Fruit fly (Drosophila melanogaster) whole organism, wandering third instar larva: ENCODE results near the gene ppk10.

Experiments
- Abd-B ChIP-seq: fragments of >200 bp; optimal IDR thresholded peaks from 2 replicates; lab custom pipeline; 2017; ENCODE audit warnings: missing biosample characterization, missing genetic modification characterization
- CG32264 ChIP-seq: fragments of 200-800 bp; sonication (Bioruptor generic); optimal IDR thresholded peaks from 2 replicates; lab custom pipeline; 2016; ENCODE audit warnings: missing biosample characterization, missing genetic modification characterization
- CG9705 ChIP-seq: fragments of 200-800 bp; sonication (Bioruptor generic); optimal IDR thresholded peaks from 2 replicates; lab custom pipeline; 2018; ENCODE audit warnings: missing biosample characterization, mild to moderate bottlenecking, missing genetic modification characterization
- CrebA ChIP-seq: fragments of 200-800 bp; sonication (Bioruptor generic); optimal IDR thresholded peaks from 2 replicates; lab custom pipeline; 2016; ENCODE audit warnings: missing biosample characterization, mild to moderate bottlenecking, missing genetic modification characterization, borderline replicate concordance
- Dfd ChIP-seq: fragments of >200 bp; optimal IDR thresholded peaks from 2 replicates; lab custom pipeline; 2017; ENCODE audit warnings: missing biosample characterization, missing genetic modification characterization
- Dif ChIP-seq: fragments of 200-275, 200-300 bp; sonication (Bioruptor generic); optimal IDR thresholded peaks from 2 replicates; lab custom pipeline; 2018; ENCODE audit warnings: missing biosample characterization, missing genetic modification characterization; ENCODE audit not compliant: partially characterized antibody
- HLH106 ChIP-seq: fragments of 200-800 bp; optimal IDR thresholded peaks from 3 replicates; lab custom pipeline; 2019; ENCODE audit warnings: missing biosample characterization, mild to moderate bottlenecking, missing genetic modification characterization, moderate library complexity
- Hnf4 ChIP-seq: fragments of 200-800 bp; sonication (Bioruptor generic); optimal IDR thresholded peaks from 2 replicates; lab custom pipeline; 2016; ENCODE audit warnings: missing biosample characterization, mild to moderate bottlenecking, missing genetic modification characterization
- Hr78 ChIP-seq: fragments of >200 bp; optimal IDR thresholded peaks from 2 replicates; lab custom pipeline; 2017; ENCODE audit warnings: missing biosample characterization, missing genetic modification characterization
- Hr83 ChIP-seq: fragments of 200-300 bp; sonication (Bioruptor generic); optimal IDR thresholded peaks from 2 replicates; lab custom pipeline; 2016; ENCODE audit warnings: missing biosample characterization, mild to moderate bottlenecking, missing genetic modification characterization, moderate library complexity; ENCODE audit not compliant: poor library complexity, severe bottlenecking
- Jra ChIP-seq: sonication (Bioruptor generic); optimal IDR thresholded peaks from 2 replicates; lab custom pipeline; 2016; ENCODE audit warnings: missing biosample characterization, missing genetic modification characterization
- Mio ChIP-seq: sonication (Bioruptor generic); optimal IDR thresholded peaks from 2 replicates; lab custom pipeline; 2016; ENCODE audit warnings: missing biosample characterization, missing genetic modification characterization
- Myc ChIP-seq: fragments of >200 bp; optimal IDR thresholded peaks from 2 replicates; lab custom pipeline; 2017
- N ChIP-seq: fragments of >200 bp; optimal IDR thresholded peaks from 2 replicates; lab custom pipeline; 2018; ENCODE audit warnings: missing biosample characterization, missing external identifiers, missing genetic modification characterization
- OdsH ChIP-seq: fragments of 200-800 bp; sonication (Bioruptor generic); optimal IDR thresholded peaks from 2 replicates; lab custom pipeline; 2016; ENCODE audit warnings: missing biosample characterization, mild to moderate bottlenecking, missing genetic modification characterization
- Rel ChIP-seq, 2 experiments: fragments of 200-800 bp; sonication (Bioruptor generic) in 1 of 2; optimal IDR thresholded peaks; 2 replicates in 1 of 2; 3 replicates in 1 of 2; lab custom pipeline; 2016 to 2019; ENCODE audit warnings: mild to moderate bottlenecking in 2 of 2, missing biosample characterization in 2 of 2, missing genetic modification characterization in 2 of 2, moderate library complexity in 1 of 2
- Sp1 ChIP-seq: fragments of 200-800 bp; sonication (Bioruptor generic); optimal IDR thresholded peaks from 3 replicates; lab custom pipeline; 2019; ENCODE audit warnings: missing biosample characterization, mild to moderate bottlenecking, missing genetic modification characterization, moderate library complexity
- Vsx2 ChIP-seq: fragments of 200-300, 225-300 bp; sonication (Bioruptor generic); optimal IDR thresholded peaks from 2 replicates; lab custom pipeline; 2018; ENCODE audit warnings: missing biosample characterization, missing genetic modification characterization; ENCODE audit not compliant: partially characterized antibody
- br ChIP-seq: fragments of 200-800 bp; sonication (Bioruptor generic); optimal IDR thresholded peaks from 2 replicates; lab custom pipeline; 2016; ENCODE audit warnings: missing biosample characterization, missing genetic modification characterization
- brk ChIP-seq: fragments of 200-800 bp; sonication (Bioruptor generic); optimal IDR thresholded peaks from 2 replicates; lab custom pipeline; 2016; ENCODE audit warnings: missing biosample characterization, mild to moderate bottlenecking, missing genetic modification characterization
- dl ChIP-seq, 2 experiments: fragments of 175-275, 200-275 bp in 1 of 2; fragments of 200-275 bp in 1 of 2; sonication (Bioruptor generic); optimal IDR thresholded peaks; lab custom pipeline; 2018; ENCODE audit warnings: mild to moderate bottlenecking in 2 of 2, missing biosample characterization in 2 of 2, missing genetic modification characterization in 2 of 2, moderate library complexity in 2 of 2; ENCODE audit not compliant: partially characterized antibody in 2 of 2, insufficient read depth in 1 of 2
- dmrt93B ChIP-seq: fragments of 200-800 bp; sonication (Bioruptor generic); optimal IDR thresholded peaks from 2 replicates; lab custom pipeline; 2018; ENCODE audit warnings: missing biosample characterization, mild to moderate bottlenecking, missing genetic modification characterization
- dsf ChIP-seq: sonication (Bioruptor generic); optimal IDR thresholded peaks from 2 replicates; lab custom pipeline; 2016; ENCODE audit warnings: missing biosample characterization, missing genetic modification characterization, borderline replicate concordance
- ey ChIP-seq: fragments of 200-800 bp; sonication (Bioruptor generic); optimal IDR thresholded peaks from 2 replicates; lab custom pipeline; 2016; ENCODE audit warnings: missing biosample characterization, missing genetic modification characterization
- foxo ChIP-seq, 2 experiments: fragments of 200-800 bp; sonication (Bioruptor generic); optimal IDR thresholded peaks; 2 replicates in 1 of 2; 3 replicates in 1 of 2; lab custom pipeline; 2016 to 2017; ENCODE audit warnings: missing biosample characterization in 2 of 2, missing genetic modification characterization in 2 of 2
- fru ChIP-seq: fragments of 200-800 bp; sonication (Bioruptor generic); optimal IDR thresholded peaks from 3 replicates; lab custom pipeline; 2016; ENCODE audit warnings: missing biosample characterization, mild to moderate bottlenecking, missing genetic modification characterization
- h ChIP-seq: fragments of 200-800 bp; sonication (Bioruptor generic); optimal IDR thresholded peaks from 3 replicates; lab custom pipeline; 2016; ENCODE audit warnings: missing biosample characterization, mild to moderate bottlenecking, missing genetic modification characterization
- jim ChIP-seq: fragments of 175-275, 200-325 bp; sonication (Bioruptor generic); optimal IDR thresholded peaks from 2 replicates; lab custom pipeline; 2016; ENCODE audit warnings: missing biosample characterization, mild to moderate bottlenecking, missing genetic modification characterization
- lola ChIP-seq: fragments of >200 bp; optimal IDR thresholded peaks from 2 replicates; lab custom pipeline; 2017; ENCODE audit warnings: missing biosample characterization, missing genetic modification characterization
- pan ChIP-seq: fragments of >200 bp; optimal IDR thresholded peaks from 2 replicates; lab custom pipeline; 2017
- psq ChIP-seq: fragments of 200-800 bp; sonication (Bioruptor generic); optimal IDR thresholded peaks from 3 replicates; lab custom pipeline; 2017; ENCODE audit warnings: missing biosample characterization, mild to moderate bottlenecking, missing genetic modification characterization, moderate library complexity
- rgr ChIP-seq: fragments of 200-800 bp; sonication (Bioruptor generic); optimal IDR thresholded peaks from 3 replicates; lab custom pipeline; 2016; ENCODE audit warnings: missing biosample characterization, mild to moderate bottlenecking, missing genetic modification characterization
- sv ChIP-seq: fragments of 200-800 bp; sonication (Bioruptor generic); optimal IDR thresholded peaks from 3 replicates; lab custom pipeline; 2016; ENCODE audit warnings: missing biosample characterization, missing genetic modification characterization
- tai ChIP-seq: sonication (Bioruptor generic); optimal IDR thresholded peaks from 2 replicates; lab custom pipeline; 2016; ENCODE audit warnings: missing biosample characterization, missing genetic modification characterization
- usp ChIP-seq: fragments of >200 bp; optimal IDR thresholded peaks from 2 replicates; lab custom pipeline; 2017; ENCODE audit warnings: missing biosample characterization, missing genetic modification characterization
- woc ChIP-seq: sonication (Bioruptor generic); optimal IDR thresholded peaks from 2 replicates; lab custom pipeline; 2016; ENCODE audit warnings: missing biosample characterization, mild to moderate bottlenecking, missing genetic modification characterization

Gene ppk10

DNA sequence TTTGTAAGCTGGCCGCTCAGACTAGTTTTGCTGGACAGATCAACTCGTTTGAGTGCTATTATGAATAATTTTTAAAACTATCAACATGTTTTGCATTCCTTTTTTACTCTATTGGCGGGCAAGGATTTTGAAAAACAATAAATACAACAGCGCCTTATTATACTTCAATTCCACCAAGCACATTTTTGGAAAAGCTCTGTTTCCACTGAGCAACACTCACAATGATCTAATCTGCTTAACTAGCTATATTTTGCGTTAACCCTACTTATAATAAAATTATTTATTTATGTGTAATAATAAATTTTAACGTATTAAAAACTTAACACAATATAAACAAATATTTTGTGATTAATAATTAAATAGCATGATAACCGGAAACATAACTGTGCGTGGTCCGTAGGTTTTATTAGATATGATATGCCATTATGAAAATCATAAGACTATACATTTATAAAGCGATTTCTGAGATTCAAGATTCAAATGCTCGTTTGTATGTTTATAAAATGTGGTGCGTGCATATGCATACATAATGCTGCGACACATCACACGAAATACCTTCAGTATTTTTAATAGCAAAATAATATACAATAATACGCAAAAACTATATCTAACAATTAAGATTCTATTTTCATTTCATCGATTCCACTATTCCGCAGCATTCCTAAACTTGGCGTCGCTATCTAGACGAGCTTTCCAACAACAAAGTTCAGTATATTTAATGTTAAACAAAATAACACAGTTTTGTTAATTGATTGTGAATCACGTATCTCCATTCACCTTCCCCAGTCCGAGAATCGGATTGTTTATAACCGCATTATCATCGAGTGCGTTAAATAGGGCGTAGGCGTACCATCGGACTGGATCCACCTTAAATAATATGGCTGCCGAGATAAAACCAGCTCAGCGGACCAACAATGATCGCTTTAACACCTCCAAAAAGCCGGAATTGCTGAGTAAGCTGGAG, 29.3 kb downstream of the ppk10 start, which contains the start of the genes pie and Wdfy2:
Gene pie (minus strand): TSS at position 138 of the 964 bp plus-strand sequence.
Gene Wdfy2 (plus strand): TSS at position 649 of the 964 bp plus-strand sequence.
- TF ChIP-seq brk = no peak
- TF ChIP-seq Hr83 = no peak
- TF ChIP-seq Jra (GFP tag; lab: Kevin White, UChicago) = no peak
- TF ChIP-seq dmrt93B = no peak
- no peak for TF ChIP-seq Abd-B (GFP tag; lab: Kevin White, UChicago)
- no peak for TF ChIP-seq Dif (GFP tag; lab: Kevin White, UChicago)
- no peak for TF ChIP-seq CG32264 (GFP tag; lab: Kevin White, UChicago)
- no peak for TF ChIP-seq Mio (GFP tag; lab: Kevin White, UChicago)
- no peak for TF ChIP-seq tai (GFP tag; lab: Kevin White, UChicago)
- TF ChIP-seq Dfd = no peak
- TF ChIP-seq h (GFP tag; lab: Kevin White, UChicago) = no peak
- peak; percentile 79 for TF ChIP-seq lola (GFP tag; lab: Kevin White, UChicago)
- TF ChIP-seq sv = no peak
- TF ChIP-seq woc (GFP tag; lab: Kevin White, UChicago) = peak; percentile 41
- TF ChIP-seq ey (GFP tag; lab: Kevin White, UChicago) = no peak
- TF ChIP-seq N = peak; percentile 99
- no peak for TF ChIP-seq Rel (GFP tag; optimal IDR thresholded peaks at IDR 0.05; lab: Kevin White, UChicago)
- TF ChIP-seq Rel (tag; optimal IDR thresholded peaks at IDR 0.05; lab: Kevin White, UChicago) = peak; percentile 95
- TF ChIP-seq Hr78 (GFP tag; lab: Kevin White, UChicago) = peak; percentile 83
- no peak for TF ChIP-seq br (GFP tag; lab: Kevin White, UChicago)
- TF ChIP-seq HLH106 = no peak
- no peak for TF ChIP-seq Myc
- no peak for TF ChIP-seq Hnf4 (GFP tag; lab: Kevin White, UChicago)
- TF ChIP-seq CrebA (GFP tag; lab: Kevin White, UChicago) = no peak
- no peak for TF ChIP-seq dsf
- TF ChIP-seq jim (GFP tag; lab: Kevin White, UChicago) = no peak
- no peak for TF ChIP-seq pan (lab: Kevin White, UChicago)
- TF ChIP-seq foxo (GFP tag; optimal IDR thresholded peaks at IDR 0.05; lab: Kevin White, UChicago) = no peak
- TF ChIP-seq rgr = no peak
- no peak for TF ChIP-seq CG9705 (GFP tag; lab: Kevin White, UChicago)
- TF ChIP-seq Vsx2 = no peak
- no peak for TF ChIP-seq usp
- TF ChIP-seq OdsH (GFP tag; lab: Kevin White, UChicago) = no peak
- no peak for TF ChIP-seq psq (GFP tag; lab: Kevin White, UChicago)
- TF ChIP-seq fru (GFP tag; lab: Kevin White, UChicago) = no peak
- TF ChIP-seq Sp1 (GFP tag; lab: Kevin White, UChicago) = no peak

DNA sequence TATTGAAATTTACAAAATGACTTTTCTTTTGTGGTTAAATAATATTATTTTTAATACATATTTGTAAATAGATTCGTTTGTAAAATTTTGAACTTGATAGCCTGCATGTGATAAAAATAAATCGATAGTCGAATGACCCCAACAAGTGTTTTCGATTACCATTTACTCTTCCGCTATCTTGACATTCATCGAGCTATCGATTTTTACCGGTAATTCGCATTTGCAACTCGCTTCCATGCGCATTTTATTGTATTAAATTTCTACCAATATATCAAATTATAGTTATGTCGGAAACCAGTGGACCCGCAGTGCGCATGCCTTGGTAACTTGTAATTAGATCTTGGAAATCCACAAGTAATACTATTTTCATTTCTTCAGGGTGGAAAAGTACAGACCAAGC, 33.2 kb downstream of the ppk10 start, which contains the start of gene RfC3:
Gene RfC3 (plus strand): TSS at position 210 of the 400 bp plus-strand sequence.
- no peak for TF ChIP-seq CG32264 (GFP tag; lab: Kevin White, UChicago)
- TF ChIP-seq rgr = no peak
- no peak for TF ChIP-seq fru (GFP tag; lab: Kevin White, UChicago)
- no peak for TF ChIP-seq Hr78 (GFP tag; lab: Kevin White, UChicago)
- TF ChIP-seq psq (GFP tag; lab: Kevin White, UChicago) = no peak
- no peak for TF ChIP-seq Dfd
- no peak for TF ChIP-seq h (GFP tag; lab: Kevin White, UChicago)
- TF ChIP-seq Hnf4 (GFP tag; lab: Kevin White, UChicago) = no peak
- TF ChIP-seq dl (GFP tag; optimal IDR thresholded peaks at IDR 0.05; lab: Kevin White, UChicago; ENCODE audit: insufficient read depth in 1 of 2, partially characterized antibody in 2 of 2) = no peak
- no peak for TF ChIP-seq foxo (GFP tag; optimal IDR thresholded peaks at IDR 0.05; lab: Kevin White, UChicago)
- TF ChIP-seq, all 38 proteins: peak for 0
